Worm (Caenorhabditis elegans) whole organism, L1 larva: ENCODE data around the gene Y36E3A.2.

Source experiments
- unc-130 ChIP-seq: fragments of 150-350 bp; optimal IDR thresholded peaks from 2 replicates; lab custom pipeline; 2017; ENCODE audit warnings: missing biosample characterization, missing genetic modification characterization, inconsistent platforms
- zag-1 ChIP-seq: fragments of 150-350 bp; optimal IDR thresholded peaks from 2 replicates; lab custom pipeline; 2014; ENCODE audit warnings: missing biosample characterization, missing genetic modification characterization

- TF ChIP-seq unc-130 = no peak
- no peak for TF ChIP-seq zag-1 (tag; lab: Kevin White, UChicago)
Measured at ce11 chrV:15415951-15416350, 9.9 kb upstream of the Y36E3A.2 start, which contains the start of gene srh-265.
